Worm (Caenorhabditis elegans): ENCODE results near the gene smf-3.

ce11 chrIV:2666586-2667100, 48.0 kb downstream of the smf-3 start, which contains the start of gene Y69A2AR.1:
- TF ChIP-seq pes-1 (GFP tag; IDR thresholded peaks at IDR 0.05) (no peak), scrt-1 (GFP tag; IDR thresholded peaks at IDR 0.05) (no peak), ceh-13 (GFP tag; optimal IDR thresholded peaks at IDR 0.05) (no peak), F13C5.2 (tag; optimal IDR thresholded peaks at IDR 0.05) (no peak), ama-1 (optimal IDR thresholded peaks at IDR 0.05) (no peak), ceh-36 (tag; optimal IDR thresholded peaks at IDR 0.05) (no peak), sea-1 (GFP tag; conservative IDR thresholded peaks at IDR 0.05) (no peak), tbx-11 (GFP tag; IDR thresholded peaks at IDR 0.05) (no peak), tra-4 (tag; optimal IDR thresholded peaks at IDR 0.05) (no peak)

Measured in whole organism, early embryonic.